Worm (Caenorhabditis elegans) whole organism, L1 larva: Measurements from ENCODE around the gene ippk-1.

ENCODE experiments used
- blmp-1 ChIP-seq: fragments of 150-350 bp; optimal IDR thresholded peaks from 2 replicates; lab custom pipeline; 2014; ENCODE audit warnings: missing biosample characterization, missing genetic modification characterization
- ceh-82 ChIP-seq, 3 experiments: fragments of 150-350 bp in 1 of 3; sonication (generic microtip) in 2 of 3; optimal IDR thresholded peaks; 2 replicates each; lab custom pipeline; 2014 to 2017; ENCODE audit warnings: missing biosample characterization in 3 of 3, missing genetic modification characterization in 3 of 3
- dpl-1 ChIP-seq, 3 experiments: fragments of 150-350 bp in 2 of 3; sonication (generic microtip) in 1 of 3; optimal IDR thresholded peaks; 2 replicates each; lab custom pipeline; 2014 to 2017; ENCODE audit warnings: missing biosample characterization in 3 of 3, missing genetic modification characterization in 3 of 3, missing genetic modification reagents in 3 of 3
- efl-1 ChIP-seq, 4 experiments: fragments of 150-350 bp; optimal IDR thresholded peaks in 3 of 4; peaks in 1 of 4; 1 replicate in 1 of 4; 2 replicates in 3 of 4; lab custom pipeline; 2014; ENCODE audit warnings: missing biosample characterization in 2 of 4, missing genetic modification characterization in 2 of 4, missing genetic modification reagents in 2 of 4
- egl-13 ChIP-seq: sonication (generic microtip); optimal IDR thresholded peaks from 2 replicates; lab custom pipeline; 2016; ENCODE audit warnings: missing genotype, missing genetic modification reagents, missing genetic modification characterization, missing compliant biosample characterization
- elt-2 ChIP-seq: sonication (generic microtip); optimal IDR thresholded peaks from 2 replicates; lab custom pipeline; 2016; ENCODE audit warnings: missing genetic modification characterization, mild to moderate bottlenecking, inconsistent platforms, missing compliant biosample characterization, missing genetic modification reagents
- ets-5 ChIP-seq: fragments of 200-800 bp; sonication (Bioruptor generic); IDR thresholded peaks from 2 replicates; pipeline ENCODE4 v1.3.6; 2022; ENCODE audit warnings: missing genetic modification characterization, missing compliant biosample characterization
- fos-1 ChIP-seq: fragments of 150-350 bp; optimal IDR thresholded peaks from 2 replicates; lab custom pipeline; 2014; ENCODE audit warnings: missing biosample characterization, missing genetic modification characterization
- hlh-17 ChIP-seq: fragments of 200-800 bp; sonication (Bioruptor generic); optimal IDR thresholded peaks from 2 replicates; lab custom pipeline; 2018; ENCODE audit warnings: missing genetic modification characterization, mild to moderate bottlenecking, missing compliant biosample characterization, moderate library complexity, borderline replicate concordance
- hlh-4 ChIP-seq: sonication (generic microtip); optimal IDR thresholded peaks from 2 replicates; lab custom pipeline; 2016; ENCODE audit warnings: mild to moderate bottlenecking, missing genetic modification characterization, missing compliant biosample characterization
- lin-15B ChIP-seq: fragments of 150-350 bp; sonication (generic microtip); optimal IDR thresholded peaks from 3 replicates; lab custom pipeline; 2014; ENCODE audit warnings: missing biosample characterization, missing genetic modification characterization
- lin-35 ChIP-seq, 2 experiments: fragments of 150-350 bp; optimal IDR thresholded peaks; 2 replicates each; lab custom pipeline; 2014; ENCODE audit warnings: missing biosample characterization in 2 of 2, missing genetic modification characterization in 2 of 2, missing genetic modification reagents in 2 of 2
- lsy-2 ChIP-seq, 2 experiments: fragments of 150-350 bp; optimal IDR thresholded peaks; 2 replicates each; lab custom pipeline; 2014; ENCODE audit warnings: missing biosample characterization in 2 of 2, missing genetic modification characterization in 2 of 2
- mdl-1 ChIP-seq, 2 experiments: fragments of 150-350 bp; optimal IDR thresholded peaks; 2 replicates each; lab custom pipeline; 2014 to 2017; ENCODE audit warnings: missing biosample characterization in 2 of 2, missing genetic modification characterization in 2 of 2, inconsistent platforms in 1 of 2
- mef-2 ChIP-seq: fragments of 150-350 bp; optimal IDR thresholded peaks from 2 replicates; lab custom pipeline; 2014; ENCODE audit warnings: missing biosample characterization, missing genetic modification characterization
- nhr-11 ChIP-seq: fragments of 150-350 bp; optimal IDR thresholded peaks from 2 replicates; lab custom pipeline; 2014; ENCODE audit warnings: missing biosample characterization, missing genetic modification characterization
- nhr-12 ChIP-seq: sonication (generic microtip); optimal IDR thresholded peaks from 2 replicates; lab custom pipeline; 2017; ENCODE audit warnings: missing biosample characterization, missing genetic modification characterization
- nhr-19 ChIP-seq: fragments of 200-800 bp; sonication (Bioruptor generic); conservative IDR thresholded peaks from 2 replicates; pipeline ENCODE4 v1.3.6; 2022; ENCODE audit warnings: missing genetic modification characterization, missing compliant biosample characterization
- nhr-237 ChIP-seq: fragments of 150-350 bp; optimal IDR thresholded peaks from 2 replicates; lab custom pipeline; 2014; ENCODE audit warnings: missing biosample characterization, missing genetic modification characterization
- nhr-71 ChIP-seq: sonication (generic microtip); optimal IDR thresholded peaks from 2 replicates; lab custom pipeline; 2016; ENCODE audit warnings: mild to moderate bottlenecking, missing genetic modification characterization, moderate library complexity, missing compliant biosample characterization
- nhr-77 ChIP-seq: fragments of 150-350 bp; optimal IDR thresholded peaks from 2 replicates; lab custom pipeline; 2014; ENCODE audit warnings: missing biosample characterization, missing genetic modification characterization
- skn-1 ChIP-seq: fragments of 150-350 bp; optimal IDR thresholded peaks from 2 replicates; lab custom pipeline; 2014; ENCODE audit warnings: missing biosample characterization, missing genetic modification characterization
- snpc-4 ChIP-seq: fragments of 150-350 bp; optimal IDR thresholded peaks from 2 replicates; lab custom pipeline; 2014; ENCODE audit warnings: missing biosample characterization, missing genetic modification characterization
- sox-4 ChIP-seq: sonication (generic microtip); optimal IDR thresholded peaks from 2 replicates; lab custom pipeline; 2016; ENCODE audit warnings: missing genetic modification characterization, missing compliant biosample characterization
- sptf-1 ChIP-seq: fragments of 150-350 bp; optimal IDR thresholded peaks from 2 replicates; lab custom pipeline; 2014; ENCODE audit warnings: missing biosample characterization, missing genetic modification characterization
- sup-37 ChIP-seq: fragments of 200-800 bp; sonication (Bioruptor generic); optimal IDR thresholded peaks from 2 replicates; lab custom pipeline; 2018; ENCODE audit warnings: mild to moderate bottlenecking, missing genetic modification characterization, missing compliant biosample characterization
- tbx-2 ChIP-seq: sonication (generic microtip); optimal IDR thresholded peaks from 2 replicates; lab custom pipeline; 2016; ENCODE audit warnings: missing genetic modification characterization, missing compliant biosample characterization
- unc-98 ChIP-seq: fragments of 200-800 bp; sonication (Bioruptor generic); IDR thresholded peaks from 2 replicates; pipeline ENCODE4 v1.3.6; 2022; ENCODE audit warnings: missing genetic modification characterization, missing compliant biosample characterization
- xbp-1 ChIP-seq: sonication (generic microtip); optimal IDR thresholded peaks from 2 replicates; lab custom pipeline; 2016; ENCODE audit warnings: missing genetic modification characterization, missing compliant biosample characterization
- zag-1 ChIP-seq: fragments of 150-350 bp; optimal IDR thresholded peaks from 2 replicates; lab custom pipeline; 2014; ENCODE audit warnings: missing biosample characterization, missing genetic modification characterization
- zip-4 ChIP-seq: fragments of 200-800 bp; sonication (Bioruptor generic); optimal IDR thresholded peaks from 2 replicates; lab custom pipeline; 2018; ENCODE audit warnings: mild to moderate bottlenecking, missing genetic modification characterization, moderate library complexity, missing compliant biosample characterization

The ippk-1 gene

ce11 chrII:12062521-12062920 lies 19.8 kb downstream of the ippk-1 start, which contains the start of gene arrd-7:
Gene arrd-7, minus strand, starts transcription at chrII:12062621.
- TF ChIP-seq xbp-1 (no peak), sup-37 (GFP tag; lab: Kevin White, UChicago) (no peak), mdl-1 (tag; optimal IDR thresholded peaks at IDR 0.05; lab: Kevin White, UChicago) (no peak), snpc-4 (tag; lab: Kevin White, UChicago) (no peak), lin-15B (tag; lab: Kevin White, UChicago) (no peak), blmp-1 (tag; lab: Kevin White, UChicago) (no peak), nhr-71 (no peak), mef-2 (tag; lab: Kevin White, UChicago) (no peak)

DNA sequence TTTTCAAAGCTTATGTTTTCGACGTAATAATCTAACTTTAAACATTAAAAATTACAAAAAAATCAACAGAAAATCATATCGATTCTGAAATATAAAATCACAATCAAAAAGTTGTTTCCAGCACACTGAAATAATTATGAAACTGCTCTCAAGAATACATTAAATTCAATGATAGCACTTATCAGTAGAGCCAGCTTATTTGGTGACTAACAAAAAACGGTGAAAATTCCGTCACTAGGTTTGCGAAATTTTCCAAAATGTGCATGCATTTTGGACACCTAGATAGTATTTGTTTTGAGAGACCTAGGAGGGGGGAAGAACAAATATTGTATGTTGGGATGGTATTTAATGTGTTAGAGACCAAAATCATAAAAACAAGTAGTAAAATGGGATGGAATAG lies 20.4 kb downstream of the ippk-1 start:
- TF ChIP-seq lin-15B (tag; lab: Kevin White, UChicago) (no peak), nhr-77 (tag; lab: Kevin White, UChicago) (no peak), zip-4 (GFP tag; lab: Kevin White, UChicago) (no peak), lin-35 (GFP tag; optimal IDR thresholded peaks at IDR 0.05; lab: Kevin White, UChicago) (peak in 1 of 2 experiments; percentile 6), tbx-2 (tag; lab: Kevin White, UChicago) (no peak), hlh-4 (tag; lab: Kevin White, UChicago) (no peak), zag-1 (no peak), elt-2 (tag; lab: Kevin White, UChicago) (peak; percentile 36)

- TF ChIP-seq efl-1 (optimal IDR thresholded peaks at IDR 0.05; lab: Kevin White, UChicago) = no peak
- peak in 1 of 2 experiments; percentile 62 for TF ChIP-seq efl-1 (GFP tag; optimal IDR thresholded peaks at IDR 0.05 in 1 of 2; lab: Kevin White, UChicago)
- TF ChIP-seq sup-37 (GFP tag; lab: Kevin White, UChicago) = no peak
- TF ChIP-seq sptf-1 (tag; lab: Kevin White, UChicago) = no peak
- no peak for TF ChIP-seq ceh-82 (tag; optimal IDR thresholded peaks at IDR 0.05; lab: Kevin White, UChicago)
- no peak for TF ChIP-seq snpc-4 (tag; lab: Kevin White, UChicago)
- TF ChIP-seq elt-2 (tag; lab: Kevin White, UChicago) = peak; percentile 19
These were observed 22.0 kb downstream of the ippk-1 start, which contains the start of gene arrd-8 for ce11 chrII:12064680-12065135. Gene arrd-8, plus strand, starts transcription at chrII:12065085.

DNA sequence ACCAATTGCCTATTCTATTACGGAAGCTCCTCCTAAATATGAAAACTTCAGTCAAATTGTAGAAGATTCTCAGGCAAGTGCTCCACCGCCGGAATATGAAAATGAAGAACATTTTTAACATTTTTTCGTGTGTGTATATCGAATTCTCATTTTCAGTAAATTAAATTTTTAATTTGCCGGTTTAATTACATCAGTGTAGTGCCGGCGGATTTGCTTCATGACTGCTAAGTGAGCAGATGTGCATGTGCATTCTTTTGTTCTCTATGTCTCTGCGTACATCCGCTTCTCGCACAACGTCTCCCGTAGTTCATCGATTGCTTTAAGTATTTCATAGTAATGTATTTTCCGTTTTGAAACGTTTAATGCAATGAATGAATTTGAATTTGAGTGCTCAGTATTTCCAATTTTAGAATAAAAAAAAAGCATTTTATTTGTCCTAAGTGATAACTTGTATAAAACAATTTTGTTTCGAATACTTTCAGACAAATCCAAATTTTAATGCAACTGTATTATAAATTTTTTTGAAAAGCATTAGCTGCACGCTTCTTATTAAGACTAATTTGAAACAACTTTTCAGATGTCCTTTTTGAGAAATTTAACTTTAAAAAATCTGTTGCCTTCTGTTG lies 24.9 kb downstream of the ippk-1 start, which contains the start of gene Y17G7B.22:
Gene Y17G7B.22, plus strand, starts transcription at position 576 of the 626 bp plus-strand sequence.
- TF ChIP-seq egl-13 (tag; lab: Kevin White, UChicago) (no peak), unc-98 (GFP tag; lab: Robert Waterston, UW) (no peak), lsy-2 (tag; optimal IDR thresholded peaks at IDR 0.05; lab: Kevin White, UChicago) (no peak), nhr-11 (no peak), ets-5 (GFP tag; lab: Robert Waterston, UW) (no peak), nhr-12 (tag; lab: Kevin White, UChicago) (no peak)

- TF ChIP-seq skn-1 (tag; lab: Kevin White, UChicago) = no peak
- TF ChIP-seq fos-1 (tag; lab: Kevin White, UChicago) = no peak
- no peak for TF ChIP-seq nhr-237 (tag; lab: Kevin White, UChicago)
These were observed 28.5 kb downstream of the ippk-1 start for ce11 chrII:12071243-12071642.

- TF ChIP-seq hlh-17 (GFP tag; lab: Kevin White, UChicago) (no peak), tbx-2 (tag; lab: Kevin White, UChicago) (no peak), dpl-1 (GFP tag; optimal IDR thresholded peaks at IDR 0.05; lab: Kevin White, UChicago) (no peak), zip-4 (GFP tag; lab: Kevin White, UChicago) (no peak), snpc-4 (tag; lab: Kevin White, UChicago) (peak; percentile 53), sox-4 (tag; lab: Kevin White, UChicago) (no peak), nhr-19 (no peak)
These were observed 33.6 kb downstream of the ippk-1 start for ce11 chrII:12076355-12076754.
